Worm (Caenorhabditis elegans) whole organism, L4/young adult: ENCODE results near the gene adbp-1.

Experiments used
- W03F9.2 ChIP-seq: fragments of 150-350 bp; optimal IDR thresholded peaks from 2 replicates; lab custom pipeline; 2014; ENCODE audit warnings: missing biosample characterization, missing genetic modification characterization
- dao-5 ChIP-seq: sonication (generic microtip); optimal IDR thresholded peaks from 2 replicates; lab custom pipeline; 2016; ENCODE audit warnings: missing genotype, missing genetic modification characterization, moderate library complexity, missing compliant biosample characterization
- him-1 ChIP-seq: sonication (generic microtip); optimal IDR thresholded peaks from 2 replicates; lab custom pipeline; 2016; ENCODE audit warnings: missing genotype, missing genetic modification reagents, missing genetic modification characterization, missing compliant biosample characterization

The adbp-1 gene

DNA sequence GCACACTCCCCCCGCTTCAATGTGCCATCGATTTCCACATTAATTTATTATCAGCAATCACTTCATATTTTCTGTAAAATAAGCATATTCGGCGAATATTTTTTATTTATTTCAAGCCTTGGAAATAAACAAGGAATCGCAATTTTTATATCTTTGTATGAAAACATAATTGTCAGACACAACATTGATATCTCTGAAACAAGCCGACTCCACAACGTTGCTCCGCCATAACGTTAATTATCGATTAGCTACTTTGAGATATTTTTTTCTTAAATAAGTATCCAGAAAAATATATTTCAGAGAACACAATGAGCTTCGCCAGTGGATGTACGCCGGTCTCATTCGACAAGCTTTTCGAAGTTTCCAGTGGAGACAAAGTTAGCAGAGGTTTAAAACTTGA is at the start of gene adbp-1:
Gene adbp-1, plus strand, starts transcription at position 301 of the 400 bp plus-strand sequence.
- no peak for TF ChIP-seq him-1 (tag; lab: Kevin White, UChicago)
- no peak for TF ChIP-seq dao-5 (tag; lab: Kevin White, UChicago)
- no peak for TF ChIP-seq W03F9.2 (tag; lab: Kevin White, UChicago)

- TF ChIP-seq him-1 (tag; lab: Kevin White, UChicago) (no peak), dao-5 (tag; lab: Kevin White, UChicago) (no peak), W03F9.2 (tag; lab: Kevin White, UChicago) (no peak)
Measured at ce11 chrII:11396217-11396616, 47.7 kb upstream of the adbp-1 start.

DNA sequence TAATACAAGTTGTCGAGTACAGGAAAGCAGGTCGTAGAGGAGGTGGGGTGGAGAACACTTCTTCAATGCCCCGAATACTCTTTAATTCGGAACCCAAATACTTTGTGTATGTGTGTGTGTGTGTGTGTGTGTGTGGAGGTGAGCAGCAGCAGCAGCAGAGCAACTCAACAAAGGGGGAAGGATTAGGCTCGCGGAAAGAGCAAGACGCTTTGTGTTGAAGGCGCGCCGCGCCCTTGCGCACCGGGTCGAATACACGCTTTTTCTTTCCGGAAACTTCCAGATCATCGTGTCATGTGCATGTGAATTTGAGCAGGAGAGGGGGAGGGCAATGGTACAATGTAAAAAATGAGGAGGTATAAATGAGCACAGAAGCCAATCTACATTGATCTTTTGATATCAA is 45.2 kb upstream of the adbp-1 start:
- TF ChIP-seq him-1 (tag; lab: Kevin White, UChicago) (no peak), dao-5 (tag; lab: Kevin White, UChicago) (no peak), W03F9.2 (tag; lab: Kevin White, UChicago) (no peak)

- TF ChIP-seq dao-5 (tag; lab: Kevin White, UChicago) = no peak
- no peak for TF ChIP-seq W03F9.2 (tag; lab: Kevin White, UChicago)
- no peak for TF ChIP-seq him-1 (tag; lab: Kevin White, UChicago)
Measured at ce11 chrII:11400386-11400785, 43.6 kb upstream of the adbp-1 start.

DNA sequence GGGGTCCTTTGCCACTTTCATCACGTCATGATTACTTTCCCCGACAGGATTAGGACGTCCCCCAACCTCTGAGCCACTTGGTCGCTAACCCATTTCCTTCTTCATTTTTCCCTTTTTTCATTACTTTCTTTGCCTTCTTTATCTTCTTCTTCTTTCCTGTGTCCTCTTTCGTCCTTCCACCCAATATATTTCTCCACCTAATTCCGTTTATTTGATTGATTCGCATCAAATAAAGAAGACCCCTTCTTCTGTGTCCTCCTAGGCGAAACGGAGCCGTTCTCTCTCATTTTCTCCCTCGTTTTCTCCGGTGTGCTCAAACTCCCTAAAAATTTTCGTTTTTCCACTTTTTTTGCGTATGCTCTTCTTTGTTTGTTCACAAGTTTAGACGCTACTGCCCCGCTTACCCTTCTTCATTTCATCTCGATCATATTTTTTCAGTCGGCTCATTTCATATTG is 34.3 kb upstream of the adbp-1 start, which contains the start of gene C05D12.7:
Gene C05D12.7, plus strand, starts transcription at position 406 of the 456 bp plus-strand sequence.
- no peak for TF ChIP-seq dao-5 (tag; lab: Kevin White, UChicago)
- no peak for TF ChIP-seq W03F9.2 (tag; lab: Kevin White, UChicago)
- TF ChIP-seq him-1 (tag; lab: Kevin White, UChicago) = no peak

DNA sequence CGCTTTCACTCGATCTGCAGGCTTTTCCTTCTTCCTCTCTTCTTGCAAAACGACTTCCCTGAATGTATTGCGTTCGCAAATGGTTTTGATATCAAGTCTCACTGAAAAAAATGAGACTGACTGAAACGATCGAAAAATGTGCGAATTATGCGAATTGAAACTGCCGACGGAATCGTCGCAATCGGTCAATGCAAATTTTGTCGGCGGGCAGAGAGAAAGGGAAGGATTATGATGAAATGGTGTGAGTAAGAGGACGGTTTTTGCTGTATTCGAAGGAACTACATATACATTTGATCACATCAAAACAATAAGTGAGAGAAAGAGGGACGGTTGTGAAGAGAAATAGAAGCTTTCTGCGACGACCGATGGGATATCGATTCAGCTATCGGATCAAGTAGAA is 28.3 kb upstream of the adbp-1 start, which contains the start of gene C05D12.1:
Gene C05D12.1, minus strand, starts transcription at position 101 of the 400 bp plus-strand sequence.
- TF ChIP-seq him-1 (tag; lab: Kevin White, UChicago) (no peak), W03F9.2 (tag; lab: Kevin White, UChicago) (no peak), dao-5 (tag; lab: Kevin White, UChicago) (no peak)

DNA sequence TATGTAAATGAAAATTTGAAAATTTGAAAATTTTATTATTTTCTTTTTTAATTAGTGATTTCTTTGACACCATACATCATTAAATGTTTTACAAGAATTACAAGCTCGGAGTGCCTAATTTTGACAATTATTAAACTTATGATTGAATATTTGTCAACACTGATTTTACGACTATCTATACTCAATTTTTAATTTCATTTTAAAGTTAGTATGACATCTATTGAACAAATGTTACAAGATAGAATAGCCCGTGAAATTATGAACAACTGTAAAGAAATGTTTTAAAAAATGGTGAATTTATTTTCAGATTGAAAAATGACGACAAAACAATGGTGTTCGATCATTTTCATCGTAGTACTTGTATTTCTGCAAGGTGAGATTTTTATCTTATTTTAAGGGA is 26.0 kb upstream of the adbp-1 start, which contains the start of gene C05D12.2:
Gene C05D12.2, plus strand, starts transcription at position 301 of the 400 bp plus-strand sequence.
- no peak for TF ChIP-seq W03F9.2 (tag; lab: Kevin White, UChicago)

DNA sequence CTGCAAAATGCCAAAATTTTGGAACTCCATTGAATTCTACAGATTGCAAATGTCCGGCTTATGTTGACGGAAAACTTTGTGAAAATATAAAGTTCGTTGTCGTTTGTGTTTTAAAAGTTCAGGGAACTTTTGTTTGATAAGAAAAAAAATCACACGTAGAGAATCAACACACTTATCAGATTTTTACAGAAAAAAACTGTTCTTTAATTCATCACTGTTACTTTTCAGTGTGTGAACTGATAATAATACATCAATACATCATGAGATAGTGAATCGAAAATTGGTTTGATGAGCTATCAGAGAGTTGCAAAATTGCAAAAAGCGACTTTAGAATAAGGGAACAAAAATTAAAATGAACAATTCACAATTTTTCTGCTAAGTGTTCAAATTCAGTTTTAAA is 25.5 kb upstream of the adbp-1 start:
- peak; percentile 2 for TF ChIP-seq W03F9.2 (tag; lab: Kevin White, UChicago)
- TF ChIP-seq him-1 (tag; lab: Kevin White, UChicago) = no peak

DNA sequence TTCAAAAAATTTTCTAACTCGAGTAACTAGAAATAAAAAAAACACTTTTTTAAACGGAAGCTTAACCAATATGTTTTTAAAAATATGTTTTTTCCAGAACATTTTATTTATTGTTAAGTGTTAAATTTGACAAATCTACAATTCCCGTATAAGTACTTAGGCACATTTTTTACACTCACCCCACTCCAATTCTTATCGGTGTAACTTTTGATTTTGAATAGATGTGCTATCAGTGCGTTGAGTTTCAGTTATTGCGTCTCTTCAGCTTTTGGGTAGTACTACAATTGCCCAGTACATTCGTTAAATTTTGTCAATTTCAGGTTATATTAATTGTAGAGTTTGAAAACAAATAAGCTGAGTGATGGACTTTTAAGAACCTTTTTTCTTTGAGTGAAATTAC is 19.9 kb upstream of the adbp-1 start:
- TF ChIP-seq W03F9.2 (tag; lab: Kevin White, UChicago) = no peak
- no peak for TF ChIP-seq dao-5 (tag; lab: Kevin White, UChicago)
- TF ChIP-seq him-1 (tag; lab: Kevin White, UChicago) = no peak

DNA sequence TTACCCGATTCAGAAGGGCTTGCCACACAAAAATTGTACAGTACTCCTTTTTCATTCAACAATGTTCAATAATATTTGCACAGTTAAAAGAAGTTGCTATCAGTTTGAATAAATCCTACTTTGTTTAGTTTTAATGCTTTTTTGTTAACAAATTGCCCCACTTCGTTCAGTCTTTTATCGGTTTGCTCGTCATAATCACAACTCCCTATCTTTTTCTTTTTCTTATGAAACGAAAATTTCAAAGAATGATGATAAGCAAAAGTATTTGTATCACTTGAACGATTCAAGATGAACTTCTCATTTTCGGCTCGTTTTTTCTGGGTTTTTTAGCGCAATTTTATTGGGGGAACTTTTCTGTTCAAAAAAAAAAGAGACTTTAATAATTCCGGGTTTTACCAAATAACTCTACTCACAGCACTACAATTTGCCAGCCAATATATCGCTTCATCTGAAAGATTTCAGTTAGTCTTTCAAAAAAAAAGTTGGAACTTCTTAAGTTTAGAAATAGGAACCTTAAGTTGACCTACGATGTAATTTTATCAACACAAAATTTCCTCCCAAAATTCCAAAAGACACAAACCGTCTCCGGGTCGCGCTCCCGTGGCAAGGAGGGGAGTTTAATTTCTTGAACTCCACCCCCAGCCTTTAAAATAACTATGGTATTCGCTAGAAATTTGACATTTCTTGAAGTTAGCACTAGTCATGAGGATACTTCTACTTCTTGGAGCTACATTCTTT is 19.2 kb upstream of the adbp-1 start, which contains the start of gene C05D12.3:
Gene C05D12.3, plus strand, starts transcription at position 688 of the 738 bp plus-strand sequence.
- TF ChIP-seq dao-5 (tag; lab: Kevin White, UChicago) = no peak
- TF ChIP-seq W03F9.2 (tag; lab: Kevin White, UChicago) = no peak
- no peak for TF ChIP-seq him-1 (tag; lab: Kevin White, UChicago)

ce11 chrII:11427322-11427721 is 16.6 kb upstream of the adbp-1 start:
- TF ChIP-seq him-1 (tag; lab: Kevin White, UChicago) (no peak), W03F9.2 (tag; lab: Kevin White, UChicago) (no peak), dao-5 (tag; lab: Kevin White, UChicago) (no peak)

DNA sequence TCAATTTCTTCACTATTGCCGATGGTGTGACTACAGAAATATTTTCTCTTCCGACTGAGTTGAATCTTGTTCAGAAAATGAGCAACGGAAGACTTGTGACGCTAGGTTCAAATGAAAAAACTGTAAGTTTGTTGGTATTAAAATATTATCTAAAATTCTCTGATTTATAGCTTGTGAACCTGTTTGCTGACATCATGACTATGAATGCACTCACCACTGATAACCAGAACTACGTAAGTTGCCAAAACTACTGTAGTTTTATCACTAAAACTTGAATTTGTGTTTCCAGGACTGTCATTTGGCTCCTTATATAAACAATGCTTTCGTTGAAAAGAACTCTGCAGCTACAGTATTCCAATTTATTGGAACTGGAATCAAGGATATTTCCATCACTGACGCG is 15.4 kb upstream of the adbp-1 start:
- TF ChIP-seq dao-5 (tag; lab: Kevin White, UChicago) = no peak
- no peak for TF ChIP-seq W03F9.2 (tag; lab: Kevin White, UChicago)

ce11 chrII:11431584-11431983 is 12.4 kb upstream of the adbp-1 start, which contains the start of gene C05D12.4:
TSS of gene C05D12.4 (plus strand) at chrII:11431884.
- no peak for TF ChIP-seq dao-5 (tag; lab: Kevin White, UChicago)
- no peak for TF ChIP-seq him-1 (tag; lab: Kevin White, UChicago)
- TF ChIP-seq W03F9.2 (tag; lab: Kevin White, UChicago) = no peak

- TF ChIP-seq dao-5 (tag; lab: Kevin White, UChicago) = no peak
Measured at ce11 chrII:11433942-11434341, 10.0 kb upstream of the adbp-1 start, which contains the start of gene C05D12.5. TSS of gene C05D12.5 (plus strand) at chrII:11434242.
